Fruit fly (Drosophila melanogaster) whole organism, embryonic: ENCODE measurements around the gene CG8668.

ENCODE experiments used
- CG1024 ChIP-seq: fragments of 200-800 bp; sonication (Bioruptor generic); IDR thresholded peaks from 2 replicates; pipeline ENCODE4 v1.3.6; 2022; ENCODE audit warnings: missing biosample characterization, missing genetic modification characterization
- CG11723 ChIP-seq: fragments of 200-800 bp; sonication (Bioruptor generic); optimal IDR thresholded peaks from 2 replicates; lab custom pipeline; 2017; ENCODE audit warnings: missing biosample characterization, mild to moderate bottlenecking, missing genetic modification characterization
- CG12391 ChIP-seq: fragments of 200-800 bp; sonication (Bioruptor generic); optimal IDR thresholded peaks from 3 replicates; lab custom pipeline; 2018; ENCODE audit warnings: missing biosample characterization, mild to moderate bottlenecking, missing genetic modification characterization, moderate library complexity
- CG12659 ChIP-seq: fragments of 200-800 bp; sonication (Bioruptor generic); optimal IDR thresholded peaks from 3 replicates; lab custom pipeline; 2017; ENCODE audit warnings: mild to moderate bottlenecking, missing biosample characterization, missing genetic modification reagents, missing genetic modification characterization
- CG13287 ChIP-seq: fragments of 200-800 bp; sonication (Bioruptor generic); IDR thresholded peaks from 2 replicates; pipeline ENCODE4 v1.3.6; 2022; ENCODE audit warnings: missing biosample characterization, missing genetic modification characterization; ENCODE audit not compliant: partially characterized antibody
- CG17186 ChIP-seq: fragments of 200-800 bp; sonication (Bioruptor generic); optimal IDR thresholded peaks from 3 replicates; lab custom pipeline; 2017; ENCODE audit warnings: missing biosample characterization, missing genetic modification reagents, missing genetic modification characterization
- CG17328 ChIP-seq: fragments of 200-800 bp; sonication (Bioruptor generic); IDR thresholded peaks from 2 replicates; pipeline ENCODE4 v1.3.6; 2022; ENCODE audit warnings: missing biosample characterization, missing genetic modification characterization
- CG17359 ChIP-seq: fragments of 200-800 bp; sonication (Bioruptor generic); optimal IDR thresholded peaks from 3 replicates; lab custom pipeline; 2018; ENCODE audit warnings: missing biosample characterization, mild to moderate bottlenecking, missing genetic modification characterization, moderate library complexity
- CG2199 ChIP-seq: fragments of 200-800 bp; sonication (Bioruptor generic); IDR thresholded peaks from 3 replicates; pipeline ENCODE4 v1.3.6; 2022; ENCODE audit warnings: missing biosample characterization, missing genetic modification characterization
- CG32767 ChIP-seq: fragments of 200-800 bp; sonication (Bioruptor generic); IDR thresholded peaks from 2 replicates; pipeline ENCODE4 v1.3.6; 2022; ENCODE audit warnings: missing biosample characterization, missing genetic modification characterization
- CG3838 ChIP-seq: fragments of 200-800 bp; sonication (Bioruptor generic); optimal IDR thresholded peaks from 3 replicates; lab custom pipeline; 2016; ENCODE audit warnings: missing biosample characterization, missing genetic modification characterization
- CG4404 ChIP-seq: fragments of 200-800 bp; sonication (Bioruptor generic); IDR thresholded peaks from 2 replicates; pipeline ENCODE4 v1.3.6; 2022; ENCODE audit warnings: missing biosample characterization, missing genetic modification characterization
- CG4730 ChIP-seq: fragments of 200-800 bp; sonication (Bioruptor generic); IDR thresholded peaks from 2 replicates; pipeline ENCODE4 v1.3.6; 2022; ENCODE audit warnings: missing biosample characterization, missing genetic modification characterization
- CG6654 ChIP-seq: fragments of 200-800 bp; sonication (Bioruptor generic); optimal IDR thresholded peaks from 2 replicates; lab custom pipeline; 2017; ENCODE audit warnings: missing biosample characterization, mild to moderate bottlenecking, missing genetic modification characterization
- CG6683 ChIP-seq: fragments of 200-800 bp; sonication (Bioruptor generic); optimal IDR thresholded peaks from 2 replicates; lab custom pipeline; 2017; ENCODE audit warnings: missing biosample characterization, mild to moderate bottlenecking, missing genetic modification characterization, missing genetic modification reagents
- CG6813 ChIP-seq: fragments of 200-800 bp; sonication (Bioruptor generic); optimal IDR thresholded peaks from 2 replicates; lab custom pipeline; 2017; ENCODE audit warnings: missing biosample characterization, missing genetic modification characterization, mild to moderate bottlenecking, moderate library complexity, missing genetic modification reagents
- CG7357 ChIP-seq: fragments of 200-800 bp; sonication (Bioruptor generic); IDR thresholded peaks from 3 replicates; pipeline ENCODE4 v1.3.6; 2022; ENCODE audit warnings: missing biosample characterization, missing genetic modification characterization
- CG7786 ChIP-seq: fragments of 200-800 bp; sonication (Bioruptor generic); optimal IDR thresholded peaks from 2 replicates; lab custom pipeline; 2016; ENCODE audit warnings: missing biosample characterization, missing genetic modification characterization
- CG7987 ChIP-seq: fragments of 200-800 bp; sonication (Bioruptor generic); optimal IDR thresholded peaks from 2 replicates; lab custom pipeline; 2018; ENCODE audit warnings: missing biosample characterization, mild to moderate bottlenecking, missing genetic modification characterization, moderate library complexity
- CG8359 ChIP-seq: fragments of 200-800 bp; sonication (Bioruptor generic); optimal IDR thresholded peaks from 2 replicates; lab custom pipeline; 2017; ENCODE audit warnings: missing biosample characterization, mild to moderate bottlenecking, missing genetic modification characterization, borderline replicate concordance
- CG8944 ChIP-seq: fragments of 200-800 bp; sonication (Bioruptor generic); optimal IDR thresholded peaks from 3 replicates; lab custom pipeline; 2016; ENCODE audit warnings: missing biosample characterization, missing genetic modification characterization
- CG9932 ChIP-seq: fragments of 200-800 bp; sonication (Bioruptor generic); IDR thresholded peaks from 2 replicates; pipeline ENCODE4 v1.3.6; 2022; ENCODE audit warnings: missing biosample characterization, missing genetic modification characterization
- D19B ChIP-seq: fragments of 200-800 bp; sonication (Bioruptor generic); optimal IDR thresholded peaks from 2 replicates; lab custom pipeline; 2017; ENCODE audit warnings: missing biosample characterization, mild to moderate bottlenecking, missing genetic modification characterization
- Dad ChIP-seq: fragments of 200-800 bp; sonication (Bioruptor generic); optimal IDR thresholded peaks from 3 replicates; lab custom pipeline; 2016; ENCODE audit warnings: missing biosample characterization, missing genetic modification characterization
- Hmx ChIP-seq: fragments of 200-800 bp; sonication (Bioruptor generic); optimal IDR thresholded peaks from 2 replicates; lab custom pipeline; 2016; ENCODE audit warnings: missing biosample characterization, missing genetic modification characterization
- MBD-R2 ChIP-seq: fragments of 200-800 bp; sonication (Bioruptor generic); IDR thresholded peaks from 2 replicates; pipeline ENCODE4 v1.3.6; 2022; ENCODE audit warnings: missing biosample characterization, missing genetic modification characterization
- Myb ChIP-seq: fragments of 200-800 bp; sonication (Bioruptor generic); optimal IDR thresholded peaks from 2 replicates; lab custom pipeline; 2016; ENCODE audit warnings: missing biosample characterization, missing genetic modification characterization
- Nf-YB ChIP-seq: fragments of 200-800 bp; sonication (Bioruptor generic); optimal IDR thresholded peaks from 3 replicates; lab custom pipeline; 2019; ENCODE audit warnings: missing biosample characterization, mild to moderate bottlenecking, missing genetic modification characterization, moderate library complexity
- PHDP ChIP-seq: fragments of 200-800 bp; sonication (Bioruptor generic); optimal IDR thresholded peaks from 3 replicates; lab custom pipeline; 2018; ENCODE audit warnings: missing biosample characterization, mild to moderate bottlenecking, missing genetic modification characterization, moderate library complexity
- Ravus ChIP-seq: fragments of 200-800 bp; sonication (Bioruptor generic); IDR thresholded peaks from 2 replicates; pipeline ENCODE4 v1.3.6; 2022; ENCODE audit warnings: missing biosample characterization, missing genetic modification characterization
- Rfx ChIP-seq: fragments of 200-800 bp; sonication (Bioruptor generic); IDR thresholded peaks from 2 replicates; pipeline ENCODE4 v1.3.6; 2022; ENCODE audit warnings: missing biosample characterization, missing genetic modification characterization
- Side ChIP-seq: fragments of 200-800 bp; sonication (Bioruptor generic); optimal IDR thresholded peaks from 2 replicates; lab custom pipeline; 2016; ENCODE audit warnings: missing biosample characterization, missing genetic modification characterization
- Ssrp ChIP-seq: fragments of 200-800 bp; sonication (Bioruptor generic); optimal IDR thresholded peaks from 2 replicates; lab custom pipeline; 2018; ENCODE audit warnings: missing biosample characterization, mild to moderate bottlenecking, missing genetic modification characterization, moderate library complexity
- Taf1 ChIP-seq: fragments of 200-800 bp; sonication (Bioruptor generic); IDR thresholded peaks from 2 replicates; pipeline ENCODE4 v1.3.6; 2022; ENCODE audit warnings: missing biosample characterization, missing genetic modification characterization
- bcd ChIP-seq: fragments of 200-800 bp; sonication (Bioruptor generic); optimal IDR thresholded peaks from 2 replicates; lab custom pipeline; 2017; ENCODE audit warnings: missing biosample characterization, mild to moderate bottlenecking, missing genetic modification characterization
- chm ChIP-seq: fragments of 200-800 bp; sonication (Bioruptor generic); IDR thresholded peaks from 2 replicates; pipeline ENCODE4 v1.3.6; 2022; ENCODE audit warnings: missing biosample characterization, missing genetic modification characterization
- crol ChIP-seq: fragments of 200-800 bp; sonication (Bioruptor generic); IDR thresholded peaks from 2 replicates; pipeline ENCODE4 v1.3.6; 2022; ENCODE audit warnings: missing biosample characterization, missing genetic modification characterization
- gcm2 ChIP-seq: fragments of 200-800 bp; sonication (Bioruptor generic); optimal IDR thresholded peaks from 2 replicates; lab custom pipeline; 2016; ENCODE audit warnings: missing biosample characterization, missing genetic modification characterization
- grau ChIP-seq: fragments of 200-800 bp; optimal IDR thresholded peaks from 3 replicates; lab custom pipeline; 2019; ENCODE audit warnings: missing biosample characterization, mild to moderate bottlenecking, missing genetic modification characterization, moderate library complexity
- gro ChIP-seq: fragments of 200-800 bp; sonication (Bioruptor generic); optimal IDR thresholded peaks from 2 replicates; lab custom pipeline; 2016; ENCODE audit warnings: missing biosample characterization, missing genetic modification characterization
- h ChIP-seq: fragments of >200 bp; optimal IDR thresholded peaks from 2 replicates; lab custom pipeline; 2017
- ind ChIP-seq: fragments of 200-800 bp; sonication (Bioruptor generic); optimal IDR thresholded peaks from 3 replicates; lab custom pipeline; 2016; ENCODE audit warnings: missing biosample characterization, missing genetic modification characterization
- ken ChIP-seq: fragments of 200-800 bp; sonication (Bioruptor generic); IDR thresholded peaks from 3 replicates; pipeline ENCODE4 v1.3.6; 2022; ENCODE audit warnings: missing biosample characterization, missing genetic modification characterization
- peb ChIP-seq: fragments of 200-800 bp; sonication (Bioruptor generic); IDR thresholded peaks from 2 replicates; pipeline ENCODE4 v1.3.6; 2022; ENCODE audit warnings: missing biosample characterization, missing genetic modification characterization
- phol ChIP-seq: fragments of 200-800 bp; sonication (Bioruptor generic); optimal IDR thresholded peaks from 3 replicates; lab custom pipeline; 2018; ENCODE audit warnings: missing biosample characterization, mild to moderate bottlenecking, missing genetic modification characterization, moderate library complexity
- pzg ChIP-seq: fragments of 200-800 bp; sonication (Bioruptor generic); optimal IDR thresholded peaks from 3 replicates; lab custom pipeline; 2018; ENCODE audit warnings: missing biosample characterization, mild to moderate bottlenecking, missing genetic modification characterization, moderate library complexity
- ranshi ChIP-seq: fragments of 200-800 bp; sonication (Bioruptor generic); IDR thresholded peaks from 2 replicates; pipeline ENCODE4 v1.3.6; 2022; ENCODE audit warnings: missing biosample characterization, missing genetic modification characterization
- repo ChIP-seq: fragments of 200-800 bp; sonication (Bioruptor generic); optimal IDR thresholded peaks from 2 replicates; lab custom pipeline; 2016; ENCODE audit warnings: missing biosample characterization, missing genetic modification characterization
- so ChIP-seq: fragments of 200-800 bp; sonication (Bioruptor generic); IDR thresholded peaks from 3 replicates; pipeline ENCODE4 v1.3.6; 2022; ENCODE audit warnings: missing biosample characterization, missing genetic modification characterization
- tap ChIP-seq: fragments of 200-800 bp; optimal IDR thresholded peaks from 3 replicates; lab custom pipeline; 2019; ENCODE audit warnings: missing biosample characterization, mild to moderate bottlenecking, missing genetic modification characterization, moderate library complexity
- toy ChIP-seq: fragments of 200-800 bp; sonication (Bioruptor generic); IDR thresholded peaks from 2 replicates; pipeline ENCODE4 v1.3.6; 2022; ENCODE audit warnings: missing biosample characterization, missing genetic modification characterization
- tup ChIP-seq: fragments of 200-800 bp; sonication (Bioruptor generic); optimal IDR thresholded peaks from 2 replicates; lab custom pipeline; 2016; ENCODE audit warnings: missing biosample characterization, mild to moderate bottlenecking, missing genetic modification characterization, moderate library complexity
- usp ChIP-seq: fragments of >200 bp; optimal IDR thresholded peaks from 2 replicates; lab custom pipeline; 2017; ENCODE audit warnings: missing biosample characterization, missing genetic modification characterization

The CG8668 gene

dm6 chr2L:8080645-8081044 is 46.2 kb upstream of the CG8668 start (continued):
- TF ChIP-seq ranshi (GFP tag; lab: Robert Waterston, UW) (no peak), Hmx (GFP tag; lab: Kevin White, UChicago) (no peak), Ssrp (peak; percentile 37), CG4404 (GFP tag; lab: Robert Waterston, UW) (no peak), Dad (GFP tag; lab: Kevin White, UChicago) (no peak), CG6813 (no peak), D19B (GFP tag; lab: Kevin White, UChicago) (no peak), ind (GFP tag; lab: Kevin White, UChicago) (no peak), CG7786 (no peak), gcm2 (no peak), peb (GFP tag; lab: Robert Waterston, UW) (no peak), Taf1 (GFP tag; lab: Robert Waterston, UW) (no peak), chm (GFP tag; lab: Robert Waterston, UW) (0 out of 2 replicates have a peak, but pooled peaks have one; percentile 13), CG12391 (peak; percentile 72), CG4730 (no peak), CG7357 (GFP tag; lab: Robert Waterston, UW) (no peak), CG7987 (GFP tag; lab: Kevin White, UChicago) (no peak), Nf-YB (GFP tag; lab: Kevin White, UChicago) (peak; percentile 31), CG6654 (no peak), CG11723 (peak; percentile 0), MBD-R2 (GFP tag; lab: Robert Waterston, UW) (no peak), CG12659 (GFP tag; lab: Kevin White, UChicago) (peak; percentile 33), CG17359 (tag; lab: Kevin White, UChicago) (peak; percentile 16), Myb (GFP tag; lab: Kevin White, UChicago) (no peak), usp (no peak), crol (GFP tag; lab: Robert Waterston, UW) (no peak), CG8359 (no peak), CG13287 (GFP tag; lab: Robert Waterston, UW) (no peak), CG9932 (GFP tag; lab: Robert Waterston, UW) (no peak), h (no peak), so (no peak), tup (no peak), CG17328 (no peak), repo (GFP tag; lab: Kevin White, UChicago) (no peak), CG6683 (GFP tag; lab: Kevin White, UChicago) (no peak), CG17186 (GFP tag; lab: Kevin White, UChicago) (no peak), CG32767 (no peak), ken (GFP tag; lab: Robert Waterston, UW) (no peak), CG2199 (GFP tag; lab: Robert Waterston, UW) (no peak), pzg (GFP tag; lab: Kevin White, UChicago) (no peak), CG1024 (GFP tag; lab: Robert Waterston, UW) (no peak), CG3838 (GFP tag; lab: Kevin White, UChicago) (no peak), tap (tag; lab: Kevin White, UChicago) (no peak), PHDP (peak; percentile 71), toy (no peak), Side (GFP tag; lab: Kevin White, UChicago) (no peak), grau (tag; lab: Kevin White, UChicago) (peak; percentile 49), Rfx (GFP tag; lab: Robert Waterston, UW) (no peak), bcd (no peak), CG8944 (GFP tag; lab: Kevin White, UChicago) (no peak), Ravus (no peak), phol (tag; lab: Kevin White, UChicago) (peak; percentile 11), gro (GFP tag; lab: Kevin White, UChicago) (no peak)
